Fruit fly (Drosophila melanogaster) whole organism, pupa: ENCODE results near the gene ph-d.

ENCODE experiments used
- CG10348 ChIP-seq: fragments of 200-800 bp; sonication (Bioruptor generic); IDR thresholded peaks from 2 replicates; pipeline ENCODE4 v1.3.6; 2022; ENCODE audit warnings: missing biosample characterization, missing genetic modification characterization
- CG12605 ChIP-seq: fragments of 200-800 bp; sonication (Bioruptor generic); IDR thresholded peaks from 2 replicates; pipeline ENCODE4 v1.3.6; 2022; ENCODE audit warnings: missing biosample characterization, missing genetic modification characterization
- CG13204 ChIP-seq: fragments of 200-800 bp; sonication (Bioruptor generic); optimal IDR thresholded peaks from 2 replicates; lab custom pipeline; 2018; ENCODE audit warnings: missing biosample characterization, mild to moderate bottlenecking, missing genetic modification characterization, moderate library complexity
- CG14655 ChIP-seq: fragments of 200-800 bp; sonication (Bioruptor generic); optimal IDR thresholded peaks from 3 replicates; lab custom pipeline; 2017; ENCODE audit warnings: mild to moderate bottlenecking, missing biosample characterization, missing genetic modification reagents, missing genetic modification characterization
- CG15710 ChIP-seq: fragments of 200-800 bp; sonication (Bioruptor generic); optimal IDR thresholded peaks from 2 replicates; lab custom pipeline; 2018; ENCODE audit warnings: missing biosample characterization, mild to moderate bottlenecking, missing genetic modification characterization, moderate library complexity
- CG17806 ChIP-seq: fragments of 200-800 bp; sonication (Bioruptor generic); optimal IDR thresholded peaks from 2 replicates; lab custom pipeline; 2018; ENCODE audit warnings: missing biosample characterization, mild to moderate bottlenecking, missing genetic modification characterization, moderate library complexity
- CG32121 ChIP-seq: fragments of 200-800 bp; sonication (Bioruptor generic); IDR thresholded peaks from 2 replicates; pipeline ENCODE4 v1.3.6; 2022; ENCODE audit warnings: missing biosample characterization, missing genetic modification characterization
- CG34367 ChIP-seq: fragments of 200-800 bp; sonication (Bioruptor generic); optimal IDR thresholded peaks from 2 replicates; lab custom pipeline; 2018; ENCODE audit warnings: missing biosample characterization, mild to moderate bottlenecking, missing genetic modification characterization
- CG4496 ChIP-seq: fragments of 200-800 bp; sonication (Bioruptor generic); IDR thresholded peaks from 3 replicates; pipeline ENCODE4 v1.3.6; 2022; ENCODE audit warnings: missing biosample characterization, missing genetic modification characterization
- CG8159 ChIP-seq: fragments of 200-800 bp; sonication (Bioruptor generic); optimal IDR thresholded peaks from 3 replicates; lab custom pipeline; 2018; ENCODE audit warnings: missing biosample characterization, mild to moderate bottlenecking, missing genetic modification characterization, moderate library complexity
- CG8301 ChIP-seq: fragments of 200-800 bp; sonication (Bioruptor generic); optimal IDR thresholded peaks from 2 replicates; lab custom pipeline; 2018; ENCODE audit warnings: missing biosample characterization, mild to moderate bottlenecking, missing genetic modification characterization
- CG9948 ChIP-seq: fragments of 200-800 bp; sonication (Bioruptor generic); optimal IDR thresholded peaks from 2 replicates; lab custom pipeline; 2018; ENCODE audit warnings: missing biosample characterization, mild to moderate bottlenecking, missing genetic modification characterization, moderate library complexity
- D1 ChIP-seq: fragments of 200-800 bp; sonication (Bioruptor generic); optimal IDR thresholded peaks from 2 replicates; lab custom pipeline; 2018; ENCODE audit warnings: missing biosample characterization, mild to moderate bottlenecking, missing genetic modification characterization, moderate library complexity
- EcR ChIP-seq: fragments of 200-800 bp; sonication (Bioruptor generic); optimal IDR thresholded peaks from 3 replicates; lab custom pipeline; 2019; ENCODE audit warnings: missing biosample characterization, missing genetic modification characterization, mild to moderate bottlenecking, moderate library complexity, missing genetic modification reagents
- Ets98B ChIP-seq: fragments of 200-800 bp; sonication (Bioruptor generic); IDR thresholded peaks from 2 replicates; pipeline ENCODE4 v1.3.6; 2022; ENCODE audit warnings: missing biosample characterization, missing genetic modification characterization
- Pif1A ChIP-seq: fragments of 200-800 bp; sonication (Bioruptor generic); optimal IDR thresholded peaks from 3 replicates; lab custom pipeline; 2016; ENCODE audit warnings: missing biosample characterization, missing genetic modification characterization
- Pif1B ChIP-seq: fragments of 200-800 bp; sonication (Bioruptor generic); optimal IDR thresholded peaks from 3 replicates; lab custom pipeline; 2016; ENCODE audit warnings: missing biosample characterization, missing genetic modification characterization
- Snoo ChIP-seq: fragments of 200-800 bp; sonication (Bioruptor generic); optimal IDR thresholded peaks from 3 replicates; lab custom pipeline; 2017; ENCODE audit warnings: missing biosample characterization, mild to moderate bottlenecking, missing genetic modification characterization, inconsistent platforms
- fd96Ca ChIP-seq: fragments of 200-800 bp; sonication (Bioruptor generic); IDR thresholded peaks from 3 replicates; pipeline ENCODE4 v1.3.6; 2022; ENCODE audit warnings: missing biosample characterization, missing genetic modification characterization
- gl ChIP-seq: fragments of 200-800 bp; sonication (Bioruptor generic); optimal IDR thresholded peaks from 2 replicates; lab custom pipeline; 2018; ENCODE audit warnings: missing biosample characterization, mild to moderate bottlenecking, missing genetic modification characterization
- rn ChIP-seq: fragments of 200-800 bp; sonication (Bioruptor generic); IDR thresholded peaks from 2 replicates; pipeline ENCODE4 v1.3.6; 2022; ENCODE audit warnings: missing biosample characterization, missing genetic modification characterization

Gene ph-d

DNA sequence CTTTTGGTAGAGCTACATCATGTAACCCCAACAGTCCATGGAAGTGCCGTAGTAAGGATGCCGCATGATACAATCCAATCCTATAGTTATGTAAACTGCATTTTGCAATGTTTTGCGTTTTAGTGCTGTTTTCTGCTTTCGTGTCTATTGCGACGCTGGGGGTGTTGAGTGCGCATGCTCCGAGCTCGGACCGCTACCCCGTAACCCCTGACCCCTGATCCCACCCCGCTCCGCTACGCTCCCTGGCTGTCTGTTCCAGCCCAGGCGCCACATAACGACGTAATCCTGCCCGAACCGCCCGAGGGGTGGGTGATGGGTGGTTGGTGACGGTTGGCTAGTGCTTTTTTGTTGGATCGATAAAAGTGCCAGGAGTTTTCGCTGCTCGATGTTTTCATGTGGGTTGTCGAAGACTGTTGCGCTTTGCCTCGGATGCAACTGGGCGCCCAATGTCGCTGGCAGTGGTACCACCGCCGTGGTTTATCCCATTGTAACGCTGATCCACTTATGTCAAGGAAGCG lies 41.2 kb downstream of the ph-d start:
- TF ChIP-seq rn (no peak), Pif1A (GFP tag; lab: Kevin White, UChicago) (no peak), CG17806 (tag; lab: Kevin White, UChicago) (no peak), CG15710 (no peak), Pif1B (GFP tag; lab: Kevin White, UChicago) (no peak), CG34367 (no peak), fd96Ca (GFP tag; lab: Robert Waterston, UW) (no peak), gl (no peak), CG8159 (tag; lab: Kevin White, UChicago) (no peak), EcR (GFP tag; lab: Kevin White, UChicago) (no peak), Ets98B (GFP tag; lab: Robert Waterston, UW) (no peak), Snoo (no peak), CG32121 (GFP tag; lab: Robert Waterston, UW) (no peak)
- TF ChIP-seq, all 21 proteins: peak for 0

DNA sequence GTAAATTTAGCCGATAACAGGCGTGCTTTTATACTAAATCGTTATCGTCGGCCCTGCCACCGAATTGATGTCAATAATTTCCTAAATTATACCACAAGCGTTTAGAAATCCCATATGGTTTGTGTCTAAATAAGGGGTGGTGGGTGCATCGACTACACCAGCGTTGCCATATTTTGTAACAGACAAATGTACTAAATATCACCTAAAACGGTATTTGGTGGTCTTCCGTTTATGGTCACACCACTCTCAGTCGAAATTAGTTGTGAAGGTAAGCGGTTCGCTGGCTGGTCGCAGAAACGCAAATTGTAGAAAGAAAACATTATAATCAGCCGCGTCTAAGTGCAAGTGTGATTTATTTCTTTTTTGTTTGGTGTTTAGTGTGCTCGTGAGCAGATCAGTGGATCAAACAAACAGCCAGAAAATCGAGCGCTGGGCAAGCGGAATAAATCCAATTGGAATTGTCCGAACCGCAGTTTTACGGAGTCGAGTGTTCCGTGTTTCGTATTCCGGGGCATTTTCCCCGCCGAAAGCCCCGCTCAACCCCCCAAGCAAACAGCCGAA lies 42.6 kb downstream of the ph-d start, which contains the start of the genes CG16903 and Unc-76:
Gene CG16903 (minus strand): TSS at position 39 of the 561 bp plus-strand sequence.
Gene Unc-76 (plus strand): TSS at position 244 of the 561 bp plus-strand sequence.
- no peak for TF ChIP-seq D1 (tag; lab: Kevin White, UChicago)
- TF ChIP-seq CG34367 = no peak
- no peak for TF ChIP-seq CG12605 (GFP tag; lab: Robert Waterston, UW)
- no peak for TF ChIP-seq CG9948 (tag; lab: Kevin White, UChicago)
- peak; percentile 9 for TF ChIP-seq CG15710
- TF ChIP-seq CG13204 (GFP tag; lab: Kevin White, UChicago) = peak; percentile 21
- no peak for TF ChIP-seq rn
- TF ChIP-seq CG8301 (tag; lab: Kevin White, UChicago) = no peak
- no peak for TF ChIP-seq CG14655 (GFP tag; lab: Kevin White, UChicago)
- TF ChIP-seq Ets98B (GFP tag; lab: Robert Waterston, UW) = no peak
- no peak for TF ChIP-seq CG17806 (tag; lab: Kevin White, UChicago)
- TF ChIP-seq CG32121 (GFP tag; lab: Robert Waterston, UW) = no peak
- TF ChIP-seq CG8159 (tag; lab: Kevin White, UChicago) = no peak
- TF ChIP-seq gl = no peak
- no peak for TF ChIP-seq CG4496 (GFP tag; lab: Robert Waterston, UW)
- TF ChIP-seq Pif1A (GFP tag; lab: Kevin White, UChicago) = no peak
- TF ChIP-seq EcR (GFP tag; lab: Kevin White, UChicago) = peak; percentile 31
- TF ChIP-seq Pif1B (GFP tag; lab: Kevin White, UChicago) = no peak
- TF ChIP-seq CG10348 (GFP tag; lab: Robert Waterston, UW) = no peak
- TF ChIP-seq Snoo = peak; percentile 41
- no peak for TF ChIP-seq fd96Ca (GFP tag; lab: Robert Waterston, UW)
- TF ChIP-seq, all 21 proteins: peak for 4

DNA sequence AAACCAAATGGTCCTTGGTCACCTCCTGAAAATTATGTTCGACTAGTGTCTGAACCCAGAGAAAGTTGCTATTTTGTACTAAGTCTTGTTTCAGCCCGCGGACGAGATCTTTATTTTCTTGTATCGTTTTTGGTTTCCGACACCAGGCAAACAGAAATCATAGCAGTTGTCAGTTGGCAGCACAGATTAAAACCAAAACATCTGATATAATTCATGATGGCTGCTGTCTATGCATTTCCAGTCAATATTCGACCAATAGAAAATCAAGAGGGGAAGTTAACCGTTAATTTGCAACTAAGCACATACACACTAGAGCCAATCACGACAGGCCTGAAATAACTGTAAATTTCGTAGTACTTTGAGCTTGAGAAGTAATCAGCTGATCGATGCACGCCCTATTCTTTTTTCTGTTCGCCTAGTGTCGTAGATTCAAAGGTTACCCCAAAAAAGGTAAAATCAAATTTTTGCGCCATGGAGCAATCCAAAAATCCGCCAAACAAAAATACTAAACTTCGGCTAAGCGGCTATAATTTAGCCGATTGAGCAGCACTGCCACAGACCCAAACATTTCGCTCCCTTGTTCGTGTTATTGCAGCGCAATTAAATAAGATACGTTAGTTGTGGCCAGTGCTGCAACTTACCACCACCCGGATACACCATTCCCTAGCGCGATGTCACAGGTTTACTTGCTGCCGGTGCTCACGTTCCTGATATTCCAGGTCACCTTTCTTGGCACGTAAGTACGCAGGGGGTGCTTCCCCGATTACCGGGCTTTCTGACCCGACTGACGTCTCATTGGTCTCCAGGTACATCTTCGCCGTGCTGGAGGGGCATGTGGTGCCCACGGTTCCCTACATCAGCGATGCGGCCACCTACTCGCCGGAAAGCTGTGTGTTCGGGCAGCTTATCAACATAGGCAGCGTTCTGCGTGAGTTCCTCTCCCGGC lies 46.4 kb downstream of the ph-d start, which contains the start of gene CG4025:
Gene CG4025 (plus strand): TSS at position 555 of the 946 bp plus-strand sequence.
- no peak for TF ChIP-seq CG8301 (tag; lab: Kevin White, UChicago)
- TF ChIP-seq gl = no peak
- no peak for TF ChIP-seq fd96Ca (GFP tag; lab: Robert Waterston, UW)
- TF ChIP-seq CG13204 (GFP tag; lab: Kevin White, UChicago) = no peak
- TF ChIP-seq Pif1B (GFP tag; lab: Kevin White, UChicago) = no peak
- no peak for TF ChIP-seq CG9948 (tag; lab: Kevin White, UChicago)
- TF ChIP-seq rn = no peak
- no peak for TF ChIP-seq Pif1A (GFP tag; lab: Kevin White, UChicago)
- TF ChIP-seq CG14655 (GFP tag; lab: Kevin White, UChicago) = no peak
- TF ChIP-seq CG32121 (GFP tag; lab: Robert Waterston, UW) = no peak
- no peak for TF ChIP-seq CG34367
- no peak for TF ChIP-seq CG12605 (GFP tag; lab: Robert Waterston, UW)
- TF ChIP-seq CG8159 (tag; lab: Kevin White, UChicago) = no peak
- no peak for TF ChIP-seq Ets98B (GFP tag; lab: Robert Waterston, UW)
- no peak for TF ChIP-seq CG4496 (GFP tag; lab: Robert Waterston, UW)
- no peak for TF ChIP-seq CG17806 (tag; lab: Kevin White, UChicago)
- TF ChIP-seq D1 (tag; lab: Kevin White, UChicago) = no peak
- TF ChIP-seq CG15710 = no peak

DNA sequence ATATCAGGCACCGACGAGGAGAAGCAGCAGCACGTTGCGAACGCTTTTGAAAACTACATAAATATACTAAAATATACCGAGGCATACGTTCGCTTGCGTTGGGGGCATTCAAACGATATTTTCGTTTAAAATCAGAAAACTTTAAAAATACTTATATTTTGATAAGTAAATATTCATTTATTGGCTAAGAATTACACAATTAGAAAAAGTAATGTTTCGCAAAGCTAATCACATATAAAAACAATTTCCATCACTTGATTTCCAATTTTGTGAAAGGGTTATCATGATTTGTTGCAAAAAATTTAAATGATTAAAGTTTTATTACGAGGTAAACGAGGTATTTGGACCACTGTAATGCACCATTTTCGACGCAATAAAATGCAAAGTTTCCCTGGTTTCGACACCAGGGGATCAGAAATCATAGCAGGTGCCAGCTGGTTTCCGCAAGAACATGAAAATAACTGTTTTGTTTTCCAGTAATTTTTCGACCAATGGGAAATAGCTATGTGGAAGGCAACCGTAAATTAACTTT lies 47.2 kb downstream of the ph-d start, which contains the start of gene CG4045:
Gene CG4045 (minus strand): TSS at position 55 of the 532 bp plus-strand sequence.
- TF ChIP-seq CG8301 (tag; lab: Kevin White, UChicago) (no peak), CG12605 (GFP tag; lab: Robert Waterston, UW) (no peak), Ets98B (GFP tag; lab: Robert Waterston, UW) (no peak), CG15710 (peak; percentile 0), CG4496 (GFP tag; lab: Robert Waterston, UW) (no peak), rn (no peak), CG32121 (GFP tag; lab: Robert Waterston, UW) (no peak), CG8159 (tag; lab: Kevin White, UChicago) (peak; percentile 4)

DNA sequence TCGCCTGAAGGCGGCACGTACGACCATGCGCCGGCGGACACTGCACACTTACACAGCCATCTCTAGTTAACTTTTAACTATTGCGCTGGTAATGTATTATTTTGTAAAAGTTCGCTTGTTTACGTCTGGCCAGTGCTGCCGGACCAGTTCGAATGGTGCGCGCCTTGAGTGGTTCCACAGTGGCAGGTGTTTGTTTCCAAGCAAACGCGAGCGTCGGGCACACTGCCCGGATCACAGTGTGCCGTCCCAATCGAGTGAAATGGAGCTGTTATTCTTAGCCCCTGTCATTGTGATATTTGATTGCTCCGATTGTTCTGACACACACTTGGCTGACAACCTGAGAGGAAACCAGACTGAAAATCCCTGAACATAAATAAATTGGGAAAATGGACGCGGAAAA lies 49.8 kb downstream of the ph-d start, which contains the start of gene CG4199:
Gene CG4199 (minus strand): TSS at position 159 of the 400 bp plus-strand sequence.
- no peak for TF ChIP-seq D1 (tag; lab: Kevin White, UChicago)
